Worm (Caenorhabditis elegans): ENCODE results near the gene C02B10.3.

ce11 chrIV:5093462-5093861, 9.6 kb downstream of the C02B10.3 start:
- TF ChIP-seq ZK546.5 (tag; optimal IDR thresholded peaks at IDR 0.05): no peak
- no peak for TF ChIP-seq unc-39 (tag; optimal IDR thresholded peaks at IDR 0.05)
- TF ChIP-seq unc-62 (GFP tag; optimal IDR thresholded peaks at IDR 0.05): no peak
- TF ChIP-seq fos-1 (tag; optimal IDR thresholded peaks at IDR 0.05): no peak
- TF ChIP-seq pqm-1 (tag; optimal IDR thresholded peaks at IDR 0.05): no peak
- no peak for TF ChIP-seq fkh-10 (GFP tag; optimal IDR thresholded peaks at IDR 0.05)
- TF ChIP-seq nhr-67 (tag; optimal IDR thresholded peaks at IDR 0.05): no peak
- no peak for TF ChIP-seq pha-4 (tag; optimal IDR thresholded peaks at IDR 0.05)
